Fruit fly (Drosophila melanogaster): ENCODE data around the gene Socs16D.
A peak's percentile ranks its signal among the peaks of the same experiment; 100 is the strongest.

Socs16D gene

dm6 chrX:17844623-17845022 is 17.3 kb upstream of the Socs16D start, which contains the start of the genes CG8142 and Ucp4A (continued):
- TF ChIP-seq CG10147 (GFP tag; optimal IDR thresholded peaks at IDR 0.05), result peak; percentile 79
- peak; percentile 63 for TF ChIP-seq Nf-YB (GFP tag; optimal IDR thresholded peaks at IDR 0.05)
- peak; percentile 88 for TF ChIP-seq CG16815 (GFP tag; optimal IDR thresholded peaks at IDR 0.05)
- TF ChIP-seq Jarid2 (GFP tag; optimal IDR thresholded peaks at IDR 0.05), result no peak
- TF ChIP-seq corto (GFP tag; optimal IDR thresholded peaks at IDR 0.05), result no peak
- no peak for TF ChIP-seq Neu2 (GFP tag; optimal IDR thresholded peaks at IDR 0.05; ENCODE audit: borderline replicate concordance)
- TF ChIP-seq CG7372 (GFP tag; IDR thresholded peaks at IDR 0.05), result peak; percentile 96
- peak; percentile 91 for TF ChIP-seq danr (GFP tag; IDR thresholded peaks at IDR 0.05)
- TF ChIP-seq Sry-δ (GFP tag; optimal IDR thresholded peaks at IDR 0.05), result peak; percentile 21
- peak; percentile 86 for TF ChIP-seq sens (GFP tag)
- peak; percentile 94 for TF ChIP-seq CG1602 (GFP tag; optimal IDR thresholded peaks at IDR 0.05)
- peak; percentile 96 for TF ChIP-seq Atf6 (GFP tag; IDR thresholded peaks at IDR 0.05)
- peak; percentile 73 for TF ChIP-seq chn (GFP tag; optimal IDR thresholded peaks at IDR 0.05)
- peak; percentile 73 for TF ChIP-seq bab2 (GFP tag; optimal IDR thresholded peaks at IDR 0.05)
- TF ChIP-seq CG14710 (tag; optimal IDR thresholded peaks at IDR 0.05), result peak; percentile 94
- peak; percentile 45 for TF ChIP-seq CG17186 (GFP tag; optimal IDR thresholded peaks at IDR 0.05)
- peak; percentile 89 for TF ChIP-seq CG7357 (GFP tag; IDR thresholded peaks at IDR 0.05)
- TF ChIP-seq cwo (GFP tag; optimal IDR thresholded peaks at IDR 0.05), result peak; percentile 81
- peak; percentile 95 for TF ChIP-seq CG32532 (GFP tag; IDR thresholded peaks at IDR 0.05)
- peak; percentile 99 for TF ChIP-seq row (GFP tag; IDR thresholded peaks at IDR 0.05)
- peak; percentile 96 for TF ChIP-seq ranshi (GFP tag; IDR thresholded peaks at IDR 0.05)
- peak; percentile 98 for TF ChIP-seq CG3847 (GFP tag; IDR thresholded peaks at IDR 0.05)
- peak; percentile 87 for TF ChIP-seq otp (GFP tag; IDR thresholded peaks at IDR 0.05)
- TF ChIP-seq CG12769 (tag; optimal IDR thresholded peaks at IDR 0.05), result no peak
- TF ChIP-seq nom (GFP tag; optimal IDR thresholded peaks at IDR 0.05), result peak; percentile 83
- TF ChIP-seq lola (GFP tag; optimal IDR thresholded peaks at IDR 0.05), result peak in 1 of 3 experiments; percentile 87
- peak; percentile 72 for TF ChIP-seq CG11696 (GFP tag; IDR thresholded peaks at IDR 0.05)
- TF ChIP-seq CG7271 (tag; optimal IDR thresholded peaks at IDR 0.05), result peak; percentile 84

dm6 chrX:17841923-17842322 is 14.6 kb upstream of the Socs16D start, which contains the start of gene Taf9:
Taf9 (plus strand) TSS chrX:17842161.
- TF ChIP-seq sens (GFP tag), result no peak
- no peak for TF ChIP-seq CG14050 (GFP tag; IDR thresholded peaks at IDR 0.05)
- TF ChIP-seq CG9932 (GFP tag; IDR thresholded peaks at IDR 0.05), result peak; percentile 31; the same call in 1 of the 2 replicates
- no peak for TF ChIP-seq CG12769 (tag; optimal IDR thresholded peaks at IDR 0.05)
- peak in 1 of 2 experiments; percentile 26 for TF ChIP-seq crp (GFP tag; optimal IDR thresholded peaks at IDR 0.05)
- TF ChIP-seq CG32767 (GFP tag; IDR thresholded peaks at IDR 0.05), result no peak
- TF ChIP-seq onecut (GFP tag; IDR thresholded peaks at IDR 0.05), result peak; percentile 93
- no peak for TF ChIP-seq E2f1 (GFP tag; IDR thresholded peaks at IDR 0.05)
- no peak for TF ChIP-seq CG9437 (GFP tag; optimal IDR thresholded peaks at IDR 0.05)
- TF ChIP-seq CG3847 (GFP tag; IDR thresholded peaks at IDR 0.05), result peak; percentile 79
- TF ChIP-seq CG1602 (GFP tag; optimal IDR thresholded peaks at IDR 0.05), result no peak
- TF ChIP-seq CG17912 (GFP tag; optimal IDR thresholded peaks at IDR 0.05), result no peak
- no peak for TF ChIP-seq ERR (GFP tag; optimal IDR thresholded peaks at IDR 0.05)
- TF ChIP-seq abd-A (tag; optimal IDR thresholded peaks at IDR 0.05), result no peak
- TF ChIP-seq CG3726 (GFP tag; IDR thresholded peaks at IDR 0.05), result no peak
- TF ChIP-seq bsh (GFP tag; optimal IDR thresholded peaks at IDR 0.05), result no peak
- TF ChIP-seq fru (optimal IDR thresholded peaks at IDR 0.05), result no peak
- peak; percentile 97 for TF ChIP-seq Myb (GFP tag; optimal IDR thresholded peaks at IDR 0.05)
- TF ChIP-seq Usf (GFP tag; optimal IDR thresholded peaks at IDR 0.05), result no peak
- TF ChIP-seq run (tag; optimal IDR thresholded peaks at IDR 0.05), result no peak
- TF ChIP-seq CG9817 (tag; optimal IDR thresholded peaks at IDR 0.05), result no peak
- TF ChIP-seq CG33213 (GFP tag; optimal IDR thresholded peaks at IDR 0.05), result no peak
- no peak for TF ChIP-seq Blimp-1 (GFP tag; optimal IDR thresholded peaks at IDR 0.05)
- no peak for TF ChIP-seq toy (GFP tag; IDR thresholded peaks at IDR 0.05)
- no peak for TF ChIP-seq ash1 (GFP tag; optimal IDR thresholded peaks at IDR 0.05)
- no peak for TF ChIP-seq unpg (GFP tag; optimal IDR thresholded peaks at IDR 0.05)
- TF ChIP-seq nom (GFP tag; optimal IDR thresholded peaks at IDR 0.05), result no peak
- TF ChIP-seq CG13894 (tag; optimal IDR thresholded peaks at IDR 0.05), result no peak
